Fruit fly (Drosophila melanogaster): ENCODE measurements around the gene CG14043.

DNA sequence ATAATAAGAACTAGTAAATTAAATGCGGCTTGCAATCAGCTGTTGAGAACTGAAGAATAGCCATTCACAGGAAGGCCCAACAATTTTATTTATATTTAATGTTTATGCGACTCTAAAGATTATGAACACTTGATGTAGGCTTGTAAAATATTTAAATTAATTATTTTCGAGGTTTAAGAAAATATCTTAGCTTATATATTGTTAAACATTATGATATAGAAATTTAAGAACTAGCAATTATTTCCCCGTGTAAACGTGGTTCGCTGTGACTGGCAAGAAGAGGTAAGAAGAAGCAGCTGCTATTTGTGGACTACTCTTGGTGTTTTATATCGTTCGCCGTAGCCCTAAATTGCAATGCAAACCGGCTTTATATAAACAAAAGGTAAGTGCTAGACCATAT, 26.2 kb upstream of the CG14043 start, which contains the start of the genes mRpL24 and betaggt-I:
- TF ChIP-seq usp (GFP tag; optimal IDR thresholded peaks at IDR 0.05), result no peak
- peak; percentile 95 for TF ChIP-seq fru (GFP tag; optimal IDR thresholded peaks at IDR 0.05)
- TF ChIP-seq Sp1 (GFP tag; optimal IDR thresholded peaks at IDR 0.05), result peak; percentile 98
- TF ChIP-seq pan (optimal IDR thresholded peaks at IDR 0.05), result no peak
